Worm (Caenorhabditis elegans) whole organism, mixed stage, embryonic: ENCODE data around the gene Y110A2AL.2.

Experiments used
- elt-3 ChIP-seq: fragments of 150-350 bp; optimal IDR thresholded peaks from 2 replicates; lab custom pipeline; 2014; ENCODE audit warnings: missing biosample characterization, missing genetic modification characterization
- mep-1 ChIP-seq: fragments of 150-350 bp; optimal IDR thresholded peaks from 2 replicates; lab custom pipeline; 2017; ENCODE audit warnings: missing biosample characterization, missing genetic modification reagents, missing genetic modification characterization, inconsistent platforms
- nhr-12 ChIP-seq: fragments of 150-350 bp; optimal IDR thresholded peaks from 2 replicates; lab custom pipeline; 2014; ENCODE audit warnings: missing biosample characterization, missing genetic modification characterization
- nhr-237 ChIP-seq: fragments of 150-350 bp; optimal IDR thresholded peaks from 2 replicates; lab custom pipeline; 2014; ENCODE audit warnings: missing biosample characterization, missing genetic modification characterization
- nhr-28 ChIP-seq: fragments of 150-350 bp; optimal IDR thresholded peaks from 2 replicates; lab custom pipeline; 2014; ENCODE audit warnings: missing biosample characterization, missing genetic modification characterization
- pha-4 ChIP-seq: fragments of 150-350 bp; optimal IDR thresholded peaks from 2 replicates; lab custom pipeline; 2018; ENCODE audit warnings: missing biosample characterization, missing genetic modification reagents, missing genetic modification characterization
- unc-120 ChIP-seq: sonication (generic microtip); optimal IDR thresholded peaks from 2 replicates; lab custom pipeline; 2017; ENCODE audit warnings: missing genetic modification characterization, missing compliant biosample characterization; ENCODE audit not compliant: poor library complexity, severe bottlenecking
- unc-62 ChIP-seq: fragments of 150-350 bp; optimal IDR thresholded peaks from 2 replicates; lab custom pipeline; 2014; ENCODE audit warnings: missing biosample characterization, missing genetic modification reagents, missing genetic modification characterization
- ztf-11 ChIP-seq: fragments of 150-350 bp; optimal IDR thresholded peaks from 2 replicates; lab custom pipeline; 2014; ENCODE audit warnings: missing biosample characterization, missing genetic modification characterization

- TF ChIP-seq nhr-28 (no peak), elt-3 (no peak), nhr-237 (no peak), ztf-11 (tag; lab: Kevin White, UChicago) (no peak), unc-120 (tag; lab: Kevin White, UChicago) (no peak), nhr-12 (tag; lab: Kevin White, UChicago) (no peak), mep-1 (tag; lab: Kevin White, UChicago) (no peak), unc-62 (GFP tag; lab: Kevin White, UChicago) (no peak), pha-4 (tag; lab: Kevin White, UChicago) (no peak)
These were observed 33.4 kb downstream of the Y110A2AL.2 start for ce11 chrII:2901158-2901557.
